Worm (Caenorhabditis elegans) whole organism, L3 larva: ENCODE data around the gene nyn-3.

Experiments used
- ama-1 ChIP-seq: fragments of 150-350 bp; optimal IDR thresholded peaks from 2 replicates; lab custom pipeline; 2018
- ceh-82 ChIP-seq: fragments of 150-350 bp; optimal IDR thresholded peaks from 2 replicates; lab custom pipeline; 2014; ENCODE audit warnings: missing biosample characterization, missing genetic modification characterization
- daf-12 ChIP-seq: fragments of 150-350 bp; optimal IDR thresholded peaks from 2 replicates; lab custom pipeline; 2014; ENCODE audit warnings: missing biosample characterization, missing genetic modification reagents, missing genetic modification characterization
- egl-27 ChIP-seq: sonication (generic microtip); optimal IDR thresholded peaks from 4 replicates; lab custom pipeline; 2017; ENCODE audit warnings: missing biosample characterization, missing genetic modification reagents, missing genetic modification characterization
- lin-39 ChIP-seq: fragments of 150-350 bp; optimal IDR thresholded peaks from 2 replicates; lab custom pipeline; 2018; ENCODE audit warnings: missing biosample characterization, missing genetic modification reagents, missing genetic modification characterization
- nhr-11 ChIP-seq: fragments of 150-350 bp; optimal IDR thresholded peaks from 2 replicates; lab custom pipeline; 2014; ENCODE audit warnings: missing biosample characterization, missing genetic modification characterization
- nhr-25 ChIP-seq: sonication (generic microtip); optimal IDR thresholded peaks from 2 replicates; lab custom pipeline; 2017; ENCODE audit warnings: missing biosample characterization, missing genetic modification characterization
- nhr-76 ChIP-seq: fragments of 150-350 bp; sonication (generic microtip); optimal IDR thresholded peaks from 5 replicates; lab custom pipeline; 2014; ENCODE audit warnings: missing biosample characterization, missing genetic modification characterization
- pha-4 ChIP-seq: fragments of 150-350 bp; optimal IDR thresholded peaks from 2 replicates; lab custom pipeline; 2014; ENCODE audit warnings: missing biosample characterization, missing genetic modification reagents, missing genetic modification characterization
- pqm-1 ChIP-seq: fragments of 150-350 bp; optimal IDR thresholded peaks from 2 replicates; lab custom pipeline; 2017; ENCODE audit warnings: missing biosample characterization, missing genetic modification characterization, inconsistent platforms
- skn-1 ChIP-seq: fragments of 150-350 bp; optimal IDR thresholded peaks from 2 replicates; lab custom pipeline; 2014; ENCODE audit warnings: missing biosample characterization, missing genetic modification characterization
- tbx-2 ChIP-seq: sonication (generic microtip); optimal IDR thresholded peaks from 2 replicates; lab custom pipeline; 2016; ENCODE audit warnings: mild to moderate bottlenecking, missing genetic modification characterization, missing compliant biosample characterization

ce11 chrII:6341076-6341475 is 48.6 kb upstream of the nyn-3 start:
- TF ChIP-seq tbx-2 (tag; lab: Kevin White, UChicago) (no peak), daf-12 (tag; lab: Kevin White, UChicago) (no peak), egl-27 (tag; lab: Kevin White, UChicago) (no peak), nhr-11 (no peak), skn-1 (tag; lab: Kevin White, UChicago) (no peak), pha-4 (tag; lab: Kevin White, UChicago) (peak; percentile 25), lin-39 (tag; lab: Kevin White, UChicago) (no peak), pqm-1 (tag; lab: Kevin White, UChicago) (peak; percentile 57), nhr-76 (tag; lab: Kevin White, UChicago) (no peak), ceh-82 (tag; lab: Kevin White, UChicago) (no peak), ama-1 (no peak), nhr-25 (tag; lab: Kevin White, UChicago) (no peak)
